Worm (Caenorhabditis elegans): ENCODE data around the gene num-1.

Gene num-1

ce11 chrV:20790616-20791015, 39.0 kb upstream of the num-1 start:
- TF ChIP-seq T20F7.1 (GFP tag; optimal IDR thresholded peaks at IDR 0.05) (peak; percentile 3), mep-1 (tag; optimal IDR thresholded peaks at IDR 0.05) (peak; percentile 9), zag-1 (tag; optimal IDR thresholded peaks at IDR 0.05) (peak; percentile 30), dve-1 (tag; optimal IDR thresholded peaks at IDR 0.05; ENCODE audit: insufficient read depth) (peak; percentile 5), aha-1 (tag) (peak; percentile 90), madf-9 (GFP tag; conservative IDR thresholded peaks at IDR 0.05) (no peak), jun-1 (tag; optimal IDR thresholded peaks at IDR 0.05) (no peak)

ce11 chrV:20792371-20792890, 37.2 kb upstream of the num-1 start, which contains the start of gene Y44A6D.3:
TSS of gene Y44A6D.3 (minus strand) at chrV:20792421.
- TF ChIP-seq daf-16 (GFP tag; optimal IDR thresholded peaks at IDR 0.05) (no peak), daf-16 (tag; optimal IDR thresholded peaks at IDR 0.05) (peak; percentile 12), php-3 (GFP tag; IDR thresholded peaks at IDR 0.05) (no peak), unc-130 (GFP tag; optimal IDR thresholded peaks at IDR 0.05) (no peak), ceh-20 (GFP tag; IDR thresholded peaks at IDR 0.05) (no peak), Y75B8A.6 (GFP tag; IDR thresholded peaks at IDR 0.05) (no peak), dpl-1 (GFP tag; optimal IDR thresholded peaks at IDR 0.05) (no peak), jun-1 (tag; optimal IDR thresholded peaks at IDR 0.05) (no peak), T20F7.1 (GFP tag; optimal IDR thresholded peaks at IDR 0.05) (no peak), zfp-3 (GFP tag; conservative IDR thresholded peaks at IDR 0.05) (no peak), nhr-10 (tag; optimal IDR thresholded peaks at IDR 0.05) (no peak), lin-38 (GFP tag; IDR thresholded peaks at IDR 0.05) (no peak), nhr-28 (tag; optimal IDR thresholded peaks at IDR 0.05) (peak; percentile 36), lsy-2 (tag; optimal IDR thresholded peaks at IDR 0.05) (no peak), daf-19 (GFP tag; conservative IDR thresholded peaks at IDR 0.05) (no peak), ama-1 (optimal IDR thresholded peaks at IDR 0.05) (no peak), spr-3 (GFP tag; optimal IDR thresholded peaks at IDR 0.05) (no peak), lim-7 (GFP tag; IDR thresholded peaks at IDR 0.05) (no peak), nhr-25 (tag; optimal IDR thresholded peaks at IDR 0.05; ENCODE audit: borderline replicate concordance, insufficient read depth) (no peak), zip-11 (GFP tag; IDR thresholded peaks at IDR 0.05) (no peak), sdz-12 (GFP tag; optimal IDR thresholded peaks at IDR 0.05) (no peak), tag-97 (GFP tag; IDR thresholded peaks at IDR 0.05) (no peak), dmd-8 (GFP tag; IDR thresholded peaks at IDR 0.05) (no peak), nhr-77 (tag; optimal IDR thresholded peaks at IDR 0.05) (no peak), hmg-1.1 (GFP tag; IDR thresholded peaks at IDR 0.05) (no peak), nhr-42 (GFP tag; IDR thresholded peaks at IDR 0.05) (no peak), nhr-6 (tag; optimal IDR thresholded peaks at IDR 0.05) (no peak), pqm-1 (tag; optimal IDR thresholded peaks at IDR 0.05) (peak; percentile 5), nhr-76 (tag; optimal IDR thresholded peaks at IDR 0.05) (no peak), Y48G9A.11 (GFP tag; IDR thresholded peaks at IDR 0.05) (no peak), F10B5.3 (tag; optimal IDR thresholded peaks at IDR 0.05) (no peak), egl-27 (tag; optimal IDR thresholded peaks at IDR 0.05) (no peak), ceh-32 (tag; optimal IDR thresholded peaks at IDR 0.05; ENCODE audit: poor library complexity) (no peak), hlh-30 (tag; optimal IDR thresholded peaks at IDR 0.05; ENCODE audit: insufficient read depth) (peak; percentile 3), hlh-11 (tag; optimal IDR thresholded peaks at IDR 0.05) (peak; percentile 66), dve-1 (tag; optimal IDR thresholded peaks at IDR 0.05; ENCODE audit: insufficient read depth) (peak; percentile 66), nhr-11 (tag; optimal IDR thresholded peaks at IDR 0.05) (no peak), ceh-44 (GFP tag; IDR thresholded peaks at IDR 0.05) (0 out of 2 replicates have a peak, but pooled peaks have one; percentile 39), ces-1 (GFP tag; optimal IDR thresholded peaks at IDR 0.05) (no peak), madf-9 (GFP tag; conservative IDR thresholded peaks at IDR 0.05) (no peak), vab-7 (GFP tag; IDR thresholded peaks at IDR 0.05) (no peak), arid-1 (GFP tag; conservative IDR thresholded peaks at IDR 0.05) (no peak), skn-1 (tag; optimal IDR thresholded peaks at IDR 0.05) (no peak), aha-1 (tag) (peak; percentile 7)
